Worm (Caenorhabditis elegans): ENCODE data around the gene Y61A9LA.7.

Y61A9LA.7 gene

DNA sequence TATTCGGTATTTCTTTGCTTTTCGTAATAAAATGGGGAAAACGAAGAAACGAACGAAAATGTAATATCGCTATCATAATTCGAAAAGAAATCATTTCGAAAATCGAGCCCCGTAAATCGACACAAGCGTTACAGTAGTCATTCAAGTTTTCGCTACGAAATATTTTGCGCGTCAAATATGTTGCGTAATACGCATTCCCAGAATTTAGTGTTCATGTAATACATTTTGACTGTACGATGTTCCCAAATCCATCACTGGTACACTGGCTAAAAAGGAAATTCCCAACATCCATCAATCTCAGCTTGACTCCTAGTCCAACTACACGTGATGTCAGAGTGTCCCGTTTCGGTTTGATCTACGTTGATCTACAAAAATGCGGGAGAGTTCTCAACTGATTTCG is 31.7 kb downstream of the Y61A9LA.7 start:
- no peak for TF ChIP-seq snpc-4 (tag; optimal IDR thresholded peaks at IDR 0.05)
- TF ChIP-seq efl-1 (optimal IDR thresholded peaks at IDR 0.05) = no peak
- peak in 1 of 2 experiments; percentile 54 for TF ChIP-seq efl-1 (GFP tag; optimal IDR thresholded peaks at IDR 0.05 in 1 of 2)
- no peak for TF ChIP-seq nhr-71 (tag; optimal IDR thresholded peaks at IDR 0.05)

DNA sequence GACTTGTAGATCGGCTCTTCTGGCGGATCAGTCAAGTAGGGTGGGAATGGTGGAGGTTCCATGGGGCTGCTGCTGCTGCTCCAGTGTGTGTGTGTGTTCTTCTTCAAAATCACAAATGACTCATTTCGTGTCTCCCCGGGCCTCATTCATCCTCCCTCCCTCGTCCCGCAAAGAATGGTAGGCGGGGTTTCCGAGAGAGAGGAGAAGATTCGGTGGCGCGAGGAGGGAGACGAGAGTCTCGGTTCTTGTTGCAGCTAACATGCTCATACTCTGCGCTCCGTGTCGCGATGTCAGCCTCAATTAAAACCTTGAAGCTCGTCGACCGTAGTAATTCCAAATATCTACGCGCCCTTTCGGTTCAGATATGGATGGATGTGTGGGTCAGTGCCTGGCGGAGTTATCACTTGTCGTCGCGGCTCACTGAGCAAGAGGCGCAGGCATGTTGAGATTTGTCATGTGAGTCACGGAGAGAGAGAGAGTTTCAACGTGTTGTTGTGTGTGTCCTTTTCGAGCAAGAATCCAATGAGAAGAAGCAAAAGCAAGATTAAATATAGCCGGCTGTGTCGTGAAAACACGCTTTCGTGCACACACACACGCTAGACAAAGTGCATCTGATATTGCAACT is 32.7 kb downstream of the Y61A9LA.7 start:
- TF ChIP-seq elt-3 (tag; optimal IDR thresholded peaks at IDR 0.05) (no peak), egl-13 (tag; optimal IDR thresholded peaks at IDR 0.05) (peak; percentile 50), nhr-77 (tag; optimal IDR thresholded peaks at IDR 0.05) (no peak), hpl-2 (GFP tag; optimal IDR thresholded peaks at IDR 0.05) (no peak), ceh-82 (tag; optimal IDR thresholded peaks at IDR 0.05) (no peak), lin-39 (tag; optimal IDR thresholded peaks at IDR 0.05) (no peak), unc-62 (GFP tag; optimal IDR thresholded peaks at IDR 0.05) (no peak), rnt-1 (tag; optimal IDR thresholded peaks at IDR 0.05) (no peak), C16A3.4 (tag; optimal IDR thresholded peaks at IDR 0.05) (no peak), fkh-10 (GFP tag; optimal IDR thresholded peaks at IDR 0.05) (peak; percentile 23), nhr-11 (tag; optimal IDR thresholded peaks at IDR 0.05) (no peak), nhr-71 (tag; optimal IDR thresholded peaks at IDR 0.05) (peak; percentile 75), ztf-4 (tag; optimal IDR thresholded peaks at IDR 0.05) (no peak), sup-37 (GFP tag; optimal IDR thresholded peaks at IDR 0.05) (no peak), swsn-7 (tag; optimal IDR thresholded peaks at IDR 0.05) (peak; percentile 35), nhr-47 (tag; optimal IDR thresholded peaks at IDR 0.05) (peak; percentile 55), lin-14 (GFP tag; optimal IDR thresholded peaks at IDR 0.05) (peak; percentile 69), fkh-4 (tag; optimal IDR thresholded peaks at IDR 0.05; ENCODE audit: borderline replicate concordance) (no peak), hlh-17 (GFP tag; optimal IDR thresholded peaks at IDR 0.05; ENCODE audit: borderline replicate concordance) (no peak), lsy-2 (tag; optimal IDR thresholded peaks at IDR 0.05) (peak in 1 of 2 experiments; percentile 18), vab-15 (tag; optimal IDR thresholded peaks at IDR 0.05) (no peak), tbx-2 (tag; optimal IDR thresholded peaks at IDR 0.05) (no peak), snu-23 (GFP tag; optimal IDR thresholded peaks at IDR 0.05) (peak; percentile 4), unc-98 (GFP tag; IDR thresholded peaks at IDR 0.05) (no peak), nhr-19 (GFP tag; conservative IDR thresholded peaks at IDR 0.05) (no peak), efl-1 (optimal IDR thresholded peaks at IDR 0.05) (no peak), efl-1 (GFP tag; optimal IDR thresholded peaks at IDR 0.05 in 1 of 2) (no peak), pqm-1 (tag; optimal IDR thresholded peaks at IDR 0.05) (no peak), lir-3 (tag; optimal IDR thresholded peaks at IDR 0.05; ENCODE audit: poor library complexity) (no peak), nhr-90 (tag; optimal IDR thresholded peaks at IDR 0.05; ENCODE audit: poor library complexity) (no peak), sox-4 (tag; optimal IDR thresholded peaks at IDR 0.05) (peak; percentile 50), xbp-1 (tag; optimal IDR thresholded peaks at IDR 0.05) (no peak), tlp-1 (tag; optimal IDR thresholded peaks at IDR 0.05) (no peak), lin-15B (tag; optimal IDR thresholded peaks at IDR 0.05) (no peak), C34B4.2 (tag; optimal IDR thresholded peaks at IDR 0.05) (no peak), nhr-84 (tag; optimal IDR thresholded peaks at IDR 0.05) (no peak), zip-4 (GFP tag; optimal IDR thresholded peaks at IDR 0.05) (no peak), fkh-8 (tag; optimal IDR thresholded peaks at IDR 0.05) (peak; percentile 84), isw-1 (GFP tag; IDR thresholded peaks at IDR 0.05) (no peak), nhr-85 (tag) (no peak)

DNA sequence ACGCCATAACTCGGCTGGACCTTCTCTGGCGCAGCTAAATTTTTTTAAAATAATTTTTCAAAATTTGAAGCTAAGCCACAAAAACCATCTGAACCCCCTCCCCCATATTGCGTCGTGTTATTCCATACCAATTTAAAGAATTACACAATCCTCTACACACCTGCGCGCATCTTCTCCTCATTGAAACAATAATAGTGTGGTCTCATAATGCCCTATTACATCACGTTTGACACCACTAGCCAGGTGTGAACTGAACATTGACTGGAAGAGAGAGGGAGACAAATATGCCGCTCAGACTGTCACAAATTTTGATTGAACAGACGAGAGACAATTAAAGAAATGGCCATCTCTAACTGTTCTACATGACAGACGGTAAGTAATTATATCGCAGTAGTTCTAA is 34.1 kb downstream of the Y61A9LA.7 start:
- TF ChIP-seq ama-1 (optimal IDR thresholded peaks at IDR 0.05) (no peak), ceh-82 (tag; optimal IDR thresholded peaks at IDR 0.05) (no peak), nhr-19 (GFP tag; conservative IDR thresholded peaks at IDR 0.05) (no peak), unc-86 (tag; optimal IDR thresholded peaks at IDR 0.05) (no peak), alr-1 (tag; optimal IDR thresholded peaks at IDR 0.05; ENCODE audit: borderline replicate concordance) (no peak), snu-23 (GFP tag; optimal IDR thresholded peaks at IDR 0.05) (no peak), nhr-237 (tag; optimal IDR thresholded peaks at IDR 0.05) (no peak), nhr-85 (tag) (no peak), jun-1 (tag; optimal IDR thresholded peaks at IDR 0.05) (no peak), swsn-7 (tag; optimal IDR thresholded peaks at IDR 0.05) (no peak), hlh-4 (tag; optimal IDR thresholded peaks at IDR 0.05) (no peak), egl-27 (tag; optimal IDR thresholded peaks at IDR 0.05) (no peak)
